Worm (Caenorhabditis elegans): Measurements from ENCODE around the gene clp-10.

DNA sequence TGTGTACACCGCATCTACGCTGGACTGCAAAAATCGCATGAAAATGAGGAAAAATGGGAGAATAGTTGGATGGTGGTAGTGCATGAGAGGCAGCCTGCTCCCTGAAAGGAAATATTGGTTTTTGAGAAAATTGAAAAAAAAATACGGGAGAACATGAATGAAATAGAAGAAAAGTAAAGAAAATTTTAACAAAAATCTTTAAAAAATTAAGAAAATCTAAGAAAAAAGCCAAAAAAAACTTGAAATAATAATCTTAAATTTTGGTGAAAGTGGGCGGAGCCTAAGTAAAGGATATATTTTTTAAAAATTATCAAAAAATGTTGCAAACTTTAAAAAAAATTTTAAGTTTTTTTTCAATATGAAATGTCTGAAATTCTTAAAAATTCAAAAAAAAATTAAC lies 14.2 kb downstream of the clp-10 start, which contains the start of gene H10E21.5:
- TF ChIP-seq cog-1 (tag; optimal IDR thresholded peaks at IDR 0.05) (no peak), flt-1 (GFP tag; IDR thresholded peaks at IDR 0.05) (no peak)
